In genomic region chrX:10137587-10137986, dm6 we compare ENCODE assay signal across 2 fruit fly cellular contexts.
TF ChIP-seq lines count a peak whose summit lies in the region.

No protein-coding gene starts in this region.

TF ChIP-seq in whole organism, prepupa, 60 proteins besides CTCF, POLR2A, EP300 and RAD21 (continues in another document):
- no peak for TF ChIP-seq ss (GFP tag; optimal IDR thresholded peaks at IDR 0.05; lab: Kevin White, UChicago)
- TF ChIP-seq Ets21C (GFP tag; optimal IDR thresholded peaks at IDR 0.05; lab: Kevin White, UChicago), result no peak
- no peak for TF ChIP-seq Sox15 (GFP tag; optimal IDR thresholded peaks at IDR 0.05; lab: Kevin White, UChicago)
- TF ChIP-seq CG3032 (tag; optimal IDR thresholded peaks at IDR 0.05; lab: Kevin White, UChicago), result no peak
- TF ChIP-seq Smox (GFP tag; optimal IDR thresholded peaks at IDR 0.05; lab: Kevin White, UChicago), result peak; percentile 6
- no peak for TF ChIP-seq OdsH (GFP tag; optimal IDR thresholded peaks at IDR 0.05; lab: Kevin White, UChicago)
- no peak for TF ChIP-seq dac (GFP tag; optimal IDR thresholded peaks at IDR 0.05; lab: Kevin White, UChicago)
- TF ChIP-seq CG32006 (GFP tag; optimal IDR thresholded peaks at IDR 0.05; lab: Kevin White, UChicago), result peak; percentile 20
- no peak for TF ChIP-seq CG6792 (GFP tag; optimal IDR thresholded peaks at IDR 0.05; lab: Kevin White, UChicago)
- TF ChIP-seq Blimp-1 (GFP tag; optimal IDR thresholded peaks at IDR 0.05; lab: Kevin White, UChicago), result no peak
- no peak for TF ChIP-seq fd85E (GFP tag; optimal IDR thresholded peaks at IDR 0.05; lab: Kevin White, UChicago)
- no peak for TF ChIP-seq spab (GFP tag; optimal IDR thresholded peaks at IDR 0.05; lab: Kevin White, UChicago)
- no peak for TF ChIP-seq CG8319 (GFP tag; optimal IDR thresholded peaks at IDR 0.05; lab: Kevin White, UChicago)
- no peak for TF ChIP-seq CG31627 (GFP tag; optimal IDR thresholded peaks at IDR 0.05; lab: Kevin White, UChicago)
- TF ChIP-seq Lpt (GFP tag; optimal IDR thresholded peaks at IDR 0.05; lab: Kevin White, UChicago), result no peak
- TF ChIP-seq lz (GFP tag; optimal IDR thresholded peaks at IDR 0.05; lab: Kevin White, UChicago), result no peak
- peak; percentile 68 for TF ChIP-seq Eip78C (GFP tag; lab: Kevin White, UChicago)
- no peak for TF ChIP-seq CG10669 (GFP tag; optimal IDR thresholded peaks at IDR 0.05; lab: Kevin White, UChicago)
- no peak for TF ChIP-seq dsx (GFP tag; optimal IDR thresholded peaks at IDR 0.05; lab: Kevin White, UChicago; ENCODE audit: poor library complexity, severe bottlenecking)
- no peak for TF ChIP-seq CG34406 (GFP tag; optimal IDR thresholded peaks at IDR 0.05; lab: Kevin White, UChicago)
- no peak for TF ChIP-seq cyc (GFP tag; optimal IDR thresholded peaks at IDR 0.05; lab: Kevin White, UChicago)
- TF ChIP-seq salr (GFP tag; optimal IDR thresholded peaks at IDR 0.05; lab: Kevin White, UChicago), result no peak
- TF ChIP-seq topi (GFP tag; optimal IDR thresholded peaks at IDR 0.05; lab: Kevin White, UChicago), result no peak
- peak; percentile 32 for TF ChIP-seq Ets96B (tag; optimal IDR thresholded peaks at IDR 0.05; lab: Kevin White, UChicago)
- TF ChIP-seq CG11762 (GFP tag; optimal IDR thresholded peaks at IDR 0.05; lab: Kevin White, UChicago; ENCODE audit: insufficient read depth), result no peak
- no peak for TF ChIP-seq CG6163 (GFP tag; IDR thresholded peaks at IDR 0.05; lab: Robert Waterston, UW)
- TF ChIP-seq Met (GFP tag; optimal IDR thresholded peaks at IDR 0.05; lab: Kevin White, UChicago), result no peak
- no peak for TF ChIP-seq CG7368 (GFP tag; optimal IDR thresholded peaks at IDR 0.05; lab: Kevin White, UChicago)
- TF ChIP-seq Sox14 (GFP tag; optimal IDR thresholded peaks at IDR 0.05; lab: Kevin White, UChicago), result no peak
- no peak for TF ChIP-seq CG16779 (tag; optimal IDR thresholded peaks at IDR 0.05; lab: Kevin White, UChicago)
- TF ChIP-seq CG6808 (GFP tag; optimal IDR thresholded peaks at IDR 0.05; lab: Kevin White, UChicago), result peak; percentile 12
- no peak for TF ChIP-seq Hr38 (GFP tag; optimal IDR thresholded peaks at IDR 0.05; lab: Kevin White, UChicago)
- no peak for TF ChIP-seq CG1621 (tag; optimal IDR thresholded peaks at IDR 0.05; lab: Kevin White, UChicago)
- no peak for TF ChIP-seq CG11294 (GFP tag; IDR thresholded peaks at IDR 0.05; lab: Robert Waterston, UW)
- TF ChIP-seq Eip93F (GFP tag; optimal IDR thresholded peaks at IDR 0.05; lab: Kevin White, UChicago), result no peak
- TF ChIP-seq Gug (GFP tag; IDR thresholded peaks at IDR 0.05; lab: Robert Waterston, UW), result no peak
- no peak for TF ChIP-seq fkh (GFP tag; optimal IDR thresholded peaks at IDR 0.05; lab: Kevin White, UChicago)
- no peak for TF ChIP-seq esn (GFP tag; optimal IDR thresholded peaks at IDR 0.05; lab: Kevin White, UChicago)
- peak; percentile 2 for TF ChIP-seq acj6 (GFP tag; optimal IDR thresholded peaks at IDR 0.05; lab: Kevin White, UChicago)
- no peak for TF ChIP-seq CG9139 (GFP tag; optimal IDR thresholded peaks at IDR 0.05; lab: Kevin White, UChicago)
- TF ChIP-seq CG8632 (GFP tag; optimal IDR thresholded peaks at IDR 0.05; lab: Kevin White, UChicago), result no peak
- no peak for TF ChIP-seq fd59A (GFP tag; optimal IDR thresholded peaks at IDR 0.05; lab: Kevin White, UChicago)
- no peak for TF ChIP-seq vri (GFP tag; optimal IDR thresholded peaks at IDR 0.05; lab: Kevin White, UChicago)
- TF ChIP-seq CG15336 (GFP tag; IDR thresholded peaks at IDR 0.05; lab: Robert Waterston, UW), result no peak
- no peak for TF ChIP-seq Hr39 (GFP tag; optimal IDR thresholded peaks at IDR 0.05; lab: Kevin White, UChicago)
- TF ChIP-seq Sox102F (GFP tag; optimal IDR thresholded peaks at IDR 0.05; lab: Kevin White, UChicago), result no peak
- TF ChIP-seq CG6276 (GFP tag; optimal IDR thresholded peaks at IDR 0.05; lab: Kevin White, UChicago), result no peak
- no peak for TF ChIP-seq Eip75B (GFP tag; optimal IDR thresholded peaks at IDR 0.05; lab: Kevin White, UChicago)
- TF ChIP-seq pdm3 (GFP tag; optimal IDR thresholded peaks at IDR 0.05; lab: Kevin White, UChicago), result no peak

TF ChIP-seq in whole organism, pupa, 21 proteins besides CTCF, POLR2A, EP300 and RAD21:
- no peak for TF ChIP-seq gl (tag; optimal IDR thresholded peaks at IDR 0.05; lab: Kevin White, UChicago)
- TF ChIP-seq Pif1A (GFP tag; optimal IDR thresholded peaks at IDR 0.05; lab: Kevin White, UChicago), result no peak
- no peak for TF ChIP-seq CG17806 (tag; optimal IDR thresholded peaks at IDR 0.05; lab: Kevin White, UChicago)
- TF ChIP-seq Pif1B (GFP tag; optimal IDR thresholded peaks at IDR 0.05; lab: Kevin White, UChicago), result no peak
- no peak for TF ChIP-seq D1 (tag; optimal IDR thresholded peaks at IDR 0.05; lab: Kevin White, UChicago)
- no peak for TF ChIP-seq CG32121 (GFP tag; IDR thresholded peaks at IDR 0.05; lab: Robert Waterston, UW)
- TF ChIP-seq EcR (GFP tag; optimal IDR thresholded peaks at IDR 0.05; lab: Kevin White, UChicago), result no peak
- peak; percentile 7 for TF ChIP-seq CG9948 (tag; optimal IDR thresholded peaks at IDR 0.05; lab: Kevin White, UChicago)
- no peak for TF ChIP-seq CG13204 (GFP tag; optimal IDR thresholded peaks at IDR 0.05; lab: Kevin White, UChicago)
- no peak for TF ChIP-seq Ets98B (GFP tag; IDR thresholded peaks at IDR 0.05; lab: Robert Waterston, UW)
- no peak for TF ChIP-seq CG10348 (GFP tag; IDR thresholded peaks at IDR 0.05; lab: Robert Waterston, UW)
- TF ChIP-seq CG14655 (GFP tag; optimal IDR thresholded peaks at IDR 0.05; lab: Kevin White, UChicago), result peak; percentile 26
- TF ChIP-seq Snoo (tag; optimal IDR thresholded peaks at IDR 0.05; lab: Kevin White, UChicago), result no peak
- TF ChIP-seq CG4496 (GFP tag; IDR thresholded peaks at IDR 0.05; lab: Robert Waterston, UW), result no peak
- no peak for TF ChIP-seq fd96Ca (GFP tag; IDR thresholded peaks at IDR 0.05; lab: Robert Waterston, UW)
- TF ChIP-seq rn (GFP tag; IDR thresholded peaks at IDR 0.05; lab: Robert Waterston, UW), result no peak
- peak; percentile 41 for TF ChIP-seq CG8159 (tag; optimal IDR thresholded peaks at IDR 0.05; lab: Kevin White, UChicago)
- peak; percentile 32 for TF ChIP-seq CG15710 (tag; optimal IDR thresholded peaks at IDR 0.05; lab: Kevin White, UChicago)
